Fruit fly (Drosophila melanogaster) whole organism, prepupa: ENCODE data around the gene Pi3K21B.

Experiments used
- Gug ChIP-seq: fragments of 200-800 bp; sonication (Bioruptor generic); IDR thresholded peaks from 2 replicates; pipeline ENCODE4 v1.3.6; 2022; ENCODE audit warnings: missing biosample characterization, missing genetic modification characterization
- salr ChIP-seq, 2 experiments: fragments of 200-800 bp; sonication (Bioruptor generic); optimal IDR thresholded peaks; 3 replicates each; lab custom pipeline; 2016 to 2018; ENCODE audit warnings: missing biosample characterization in 2 of 2, missing genetic modification characterization in 2 of 2, mild to moderate bottlenecking in 1 of 2

DNA sequence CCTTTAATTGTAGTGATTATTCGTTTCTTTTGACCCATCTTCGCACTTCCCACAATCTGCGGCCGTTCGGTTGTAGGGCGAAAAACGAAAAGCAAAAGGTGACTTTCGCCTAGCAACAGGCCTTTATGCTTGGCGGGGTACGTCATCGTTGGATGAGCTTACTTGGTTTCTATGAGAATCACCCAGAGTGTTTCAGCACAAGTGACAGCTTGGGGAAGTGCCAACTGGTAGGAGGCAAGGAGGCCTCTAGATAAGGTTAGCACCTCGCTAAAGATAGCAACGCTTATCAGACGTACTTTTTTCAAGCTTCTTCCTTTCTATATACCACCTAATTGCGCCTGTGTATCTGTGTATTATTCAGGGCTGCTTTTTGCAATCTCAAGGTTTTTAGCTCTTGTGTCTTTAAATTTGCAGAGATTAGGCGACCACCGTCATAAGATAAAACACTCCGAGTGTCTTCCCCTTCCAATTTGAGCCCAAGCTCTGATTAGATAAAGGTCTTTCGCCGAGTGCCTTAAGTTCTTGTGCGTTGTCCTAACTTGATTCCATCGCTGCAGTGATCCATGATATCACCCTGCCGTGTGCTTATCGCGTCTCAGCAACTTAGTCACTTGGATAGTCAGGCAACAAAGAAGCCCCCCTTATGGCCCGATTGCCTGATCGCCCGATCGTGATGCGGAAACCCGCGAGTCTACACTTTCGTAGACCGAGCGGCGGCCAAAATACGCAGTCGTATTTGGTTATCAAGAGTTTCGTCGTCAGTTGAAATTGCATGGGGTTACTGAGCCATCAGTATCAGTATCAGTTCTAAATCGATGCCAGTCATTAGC is 3.4 kb downstream of the Pi3K21B start:
- TF ChIP-seq Gug (GFP tag; lab: Robert Waterston, UW) (no peak), salr (GFP tag; optimal IDR thresholded peaks at IDR 0.05; lab: Kevin White, UChicago) (no peak)
